Fruit fly (Drosophila melanogaster): Measurements from ENCODE around the gene CG14834.

The CG14834 gene

dm6 chr3L:7334990-7335389 lies 11.9 kb downstream of the CG14834 start, which contains the start of the genes wrm1 and wrm2 (continued):
- no peak for TF ChIP-seq Lim3 (GFP tag; IDR thresholded peaks at IDR 0.05)
- TF ChIP-seq tap (tag; optimal IDR thresholded peaks at IDR 0.05), result no peak
- peak; percentile 44 for TF ChIP-seq CG12155 (GFP tag; optimal IDR thresholded peaks at IDR 0.05)
- TF ChIP-seq GATAe (GFP tag; conservative IDR thresholded peaks at IDR 0.05), result no peak
- no peak for TF ChIP-seq CkIIα-i1 (GFP tag; IDR thresholded peaks at IDR 0.05)
- peak; percentile 14 for TF ChIP-seq CG4424 (GFP tag; optimal IDR thresholded peaks at IDR 0.05)
- TF ChIP-seq dm (GFP tag; optimal IDR thresholded peaks at IDR 0.05), result peak; percentile 54
- TF ChIP-seq crp (GFP tag; optimal IDR thresholded peaks at IDR 0.05), result no peak
- no peak for TF ChIP-seq Meics (GFP tag; optimal IDR thresholded peaks at IDR 0.05)
- peak; percentile 70 for TF ChIP-seq Bgb (GFP tag; IDR thresholded peaks at IDR 0.05; ENCODE audit: partially characterized antibody)
- TF ChIP-seq dmrt99B (tag; optimal IDR thresholded peaks at IDR 0.05), result no peak
- TF ChIP-seq Oaz (GFP tag; IDR thresholded peaks at IDR 0.05), result no peak
- peak; percentile 7 for TF ChIP-seq Nf-YB (GFP tag; optimal IDR thresholded peaks at IDR 0.05)
- TF ChIP-seq CG8924 (tag; optimal IDR thresholded peaks at IDR 0.05), result peak; percentile 66
- TF ChIP-seq Dll (GFP tag; IDR thresholded peaks at IDR 0.05; ENCODE audit: partially characterized antibody), result peak; percentile 69; the same call in 3 of the 4 replicates
- TF ChIP-seq CG33557 (GFP tag; optimal IDR thresholded peaks at IDR 0.05), result peak; percentile 43
- peak; percentile 63; the same call in 2 of the 3 replicates for TF ChIP-seq Opbp (GFP tag; IDR thresholded peaks at IDR 0.05; ENCODE audit: partially characterized antibody)
- peak; percentile 87 for TF ChIP-seq MBD-R2 (GFP tag; IDR thresholded peaks at IDR 0.05)
- TF ChIP-seq mam (GFP tag; optimal IDR thresholded peaks at IDR 0.05), result peak; percentile 3
- TF ChIP-seq zen (tag; optimal IDR thresholded peaks at IDR 0.05), result peak; percentile 6
- peak; percentile 28 for TF ChIP-seq Myb (GFP tag; optimal IDR thresholded peaks at IDR 0.05)
- TF ChIP-seq YL-1 (GFP tag; optimal IDR thresholded peaks at IDR 0.05), result peak; percentile 93
- TF ChIP-seq sna (GFP tag; IDR thresholded peaks at IDR 0.05; ENCODE audit: partially characterized antibody), result no peak; the same call in 1 of the 2 replicates
- TF ChIP-seq chinmo (GFP tag; IDR thresholded peaks at IDR 0.05; ENCODE audit: partially characterized antibody), result 0 out of 4 replicates have a peak, but pooled peaks have one; percentile 13
- peak; percentile 40; the same call in 1 of the 3 replicates for TF ChIP-seq CG14860 (GFP tag; IDR thresholded peaks at IDR 0.05; ENCODE audit: partially characterized antibody)
- TF ChIP-seq slp2 (GFP tag; optimal IDR thresholded peaks at IDR 0.05), result no peak
- TF ChIP-seq phol (tag; optimal IDR thresholded peaks at IDR 0.05), result peak; percentile 6
- no peak for TF ChIP-seq CG17359 (tag; optimal IDR thresholded peaks at IDR 0.05)
- peak; percentile 53 for TF ChIP-seq CG2129 (GFP tag; IDR thresholded peaks at IDR 0.05; ENCODE audit: partially characterized antibody)
- peak; percentile 59 for TF ChIP-seq pzg (GFP tag; optimal IDR thresholded peaks at IDR 0.05)
- no peak for TF ChIP-seq caup (GFP tag; optimal IDR thresholded peaks at IDR 0.05; ENCODE audit: severe bottlenecking)
- peak; percentile 28 for TF ChIP-seq nom (GFP tag; optimal IDR thresholded peaks at IDR 0.05)
- TF ChIP-seq Ets97D (GFP tag; optimal IDR thresholded peaks at IDR 0.05), result peak; percentile 56
- peak; percentile 76; the same call in 2 of the 3 replicates for TF ChIP-seq mld (GFP tag; IDR thresholded peaks at IDR 0.05; ENCODE audit: partially characterized antibody)
- TF ChIP-seq gsb-n (tag; optimal IDR thresholded peaks at IDR 0.05), result peak; percentile 89
- no peak for TF ChIP-seq CG7928 (GFP tag; optimal IDR thresholded peaks at IDR 0.05)
- no peak for TF ChIP-seq Eip74EF (GFP tag; optimal IDR thresholded peaks at IDR 0.05)
- peak in 1 of 2 experiments; percentile 60 for TF ChIP-seq insv (GFP tag; optimal IDR thresholded peaks at IDR 0.05)
- no peak for TF ChIP-seq sima (GFP tag; optimal IDR thresholded peaks at IDR 0.05)
- no peak for TF ChIP-seq bsh (GFP tag; optimal IDR thresholded peaks at IDR 0.05)
- TF ChIP-seq CG1603 (tag; optimal IDR thresholded peaks at IDR 0.05), result peak; percentile 47
- no peak for TF ChIP-seq CG30403 (GFP tag; optimal IDR thresholded peaks at IDR 0.05)
- TF ChIP-seq CG13287 (GFP tag; IDR thresholded peaks at IDR 0.05; ENCODE audit: partially characterized antibody), result peak; percentile 76
- peak; percentile 66 for TF ChIP-seq amos (GFP tag; IDR thresholded peaks at IDR 0.05; ENCODE audit: partially characterized antibody)
- TF ChIP-seq Jarid2 (GFP tag; optimal IDR thresholded peaks at IDR 0.05), result no peak
- peak; percentile 98 for TF ChIP-seq CG11504 (tag; optimal IDR thresholded peaks at IDR 0.05)
- peak; percentile 84 for TF ChIP-seq Med (GFP tag)
- peak; percentile 42 for TF ChIP-seq CG2712 (tag; optimal IDR thresholded peaks at IDR 0.05)
